Fruit fly (Drosophila melanogaster) whole organism, embryonic: ENCODE results near the gene CG5262.

ENCODE experiments used
- Aef1 ChIP-seq: fragments of 200-800 bp; sonication (Bioruptor generic); IDR thresholded peaks from 3 replicates; pipeline ENCODE4 v1.3.6; 2022; ENCODE audit warnings: missing biosample characterization, missing genetic modification characterization
- Asciz ChIP-seq: fragments of 200-800 bp; sonication (Bioruptor generic); optimal IDR thresholded peaks from 2 replicates; lab custom pipeline; 2017; ENCODE audit warnings: missing biosample characterization, mild to moderate bottlenecking, missing genetic modification characterization, missing genetic modification reagents
- Atf-2 ChIP-seq: fragments of 200-800 bp; sonication (Bioruptor generic); optimal IDR thresholded peaks from 2 replicates; lab custom pipeline; 2016; ENCODE audit warnings: missing biosample characterization, missing genetic modification characterization
- Bteb2 ChIP-seq: fragments of 200-800 bp; sonication (Bioruptor generic); optimal IDR thresholded peaks from 2 replicates; lab custom pipeline; 2016; ENCODE audit warnings: missing biosample characterization, missing genetic modification characterization
- C15 ChIP-seq: fragments of 200-800 bp; sonication (Bioruptor generic); IDR thresholded peaks from 3 replicates; pipeline ENCODE4 v1.3.6; 2022; ENCODE audit warnings: missing biosample characterization, missing genetic modification characterization
- CG11560 ChIP-seq: fragments of 200-800 bp; sonication (Bioruptor generic); IDR thresholded peaks from 3 replicates; pipeline ENCODE4 v1.3.6; 2022; ENCODE audit warnings: missing biosample characterization, missing genetic modification characterization
- CG12744 ChIP-seq: fragments of 200-800 bp; sonication (Bioruptor generic); optimal IDR thresholded peaks from 2 replicates; lab custom pipeline; 2016; ENCODE audit warnings: missing biosample characterization, missing genetic modification characterization
- CG14441 ChIP-seq: fragments of 200-800 bp; sonication (Bioruptor generic); IDR thresholded peaks from 2 replicates; pipeline ENCODE4 v1.3.6; 2022; ENCODE audit warnings: missing biosample characterization, missing genetic modification characterization
- CG2129 ChIP-seq: fragments of 200-800 bp; sonication (Bioruptor generic); IDR thresholded peaks from 2 replicates; pipeline ENCODE4 v1.3.6; 2022; ENCODE audit warnings: missing biosample characterization, missing genetic modification characterization; ENCODE audit not compliant: partially characterized antibody
- CG2712 ChIP-seq: fragments of 200-800 bp; optimal IDR thresholded peaks from 3 replicates; lab custom pipeline; 2019; ENCODE audit warnings: missing biosample characterization, mild to moderate bottlenecking, missing genetic modification characterization, moderate library complexity
- CG32767 ChIP-seq: fragments of 200-800 bp; sonication (Bioruptor generic); IDR thresholded peaks from 2 replicates; pipeline ENCODE4 v1.3.6; 2022; ENCODE audit warnings: missing biosample characterization, missing genetic modification characterization
- CG34376 ChIP-seq: fragments of 200-800 bp; sonication (Bioruptor generic); optimal IDR thresholded peaks from 2 replicates; lab custom pipeline; 2018; ENCODE audit warnings: missing biosample characterization, mild to moderate bottlenecking, missing genetic modification characterization
- CG6689 ChIP-seq: fragments of 200-800 bp; sonication (Bioruptor generic); IDR thresholded peaks from 2 replicates; pipeline ENCODE4 v1.3.6; 2022; ENCODE audit warnings: missing biosample characterization, missing genetic modification characterization
- CG9932 ChIP-seq: fragments of 200-800 bp; sonication (Bioruptor generic); IDR thresholded peaks from 2 replicates; pipeline ENCODE4 v1.3.6; 2022; ENCODE audit warnings: missing biosample characterization, missing genetic modification characterization
- Camta ChIP-seq: fragments of 200-800 bp; sonication (Bioruptor generic); optimal IDR thresholded peaks from 2 replicates; lab custom pipeline; 2016; ENCODE audit warnings: missing biosample characterization, missing genetic modification characterization
- CrebB ChIP-seq: fragments of 200-800 bp; sonication (Bioruptor generic); optimal IDR thresholded peaks from 3 replicates; lab custom pipeline; 2018; ENCODE audit warnings: missing biosample characterization, mild to moderate bottlenecking, missing genetic modification characterization
- E2f2 ChIP-seq: fragments of 200-800 bp; sonication (Bioruptor generic); IDR thresholded peaks from 2 replicates; pipeline ENCODE4 v1.3.6; 2022; ENCODE audit warnings: missing biosample characterization, missing genetic modification characterization
- HHEX ChIP-seq: fragments of 200-800 bp; sonication (Bioruptor generic); optimal IDR thresholded peaks from 3 replicates; lab custom pipeline; 2017; ENCODE audit warnings: missing biosample characterization, mild to moderate bottlenecking, missing genetic modification characterization, missing genetic modification reagents
- Hmr ChIP-seq: fragments of 200-800 bp; sonication (Bioruptor generic); optimal IDR thresholded peaks from 3 replicates; lab custom pipeline; 2017; ENCODE audit warnings: mild to moderate bottlenecking, missing biosample characterization, missing genetic modification reagents, missing genetic modification characterization
- Hr51 ChIP-seq, 2 experiments: fragments of 200-800 bp; sonication (Bioruptor generic); optimal IDR thresholded peaks; 2 replicates in 1 of 2; 3 replicates in 1 of 2; lab custom pipeline; 2016 to 2018; ENCODE audit warnings: missing biosample characterization in 2 of 2, missing genetic modification characterization in 2 of 2, mild to moderate bottlenecking in 1 of 2, moderate library complexity in 1 of 2
- Myb ChIP-seq: fragments of 200-800 bp; sonication (Bioruptor generic); optimal IDR thresholded peaks from 2 replicates; lab custom pipeline; 2016; ENCODE audit warnings: missing biosample characterization, missing genetic modification characterization
- NC2α ChIP-seq: fragments of 200-800 bp; sonication (Bioruptor generic); optimal IDR thresholded peaks from 2 replicates; lab custom pipeline; 2016; ENCODE audit warnings: missing biosample characterization, missing genetic modification characterization
- Oaz ChIP-seq: fragments of 200-800 bp; sonication (Bioruptor generic); IDR thresholded peaks from 2 replicates; pipeline ENCODE4 v1.3.6; 2022; ENCODE audit warnings: missing biosample characterization, missing genetic modification characterization
- Oli ChIP-seq: fragments of 200-800 bp; sonication (Bioruptor generic); optimal IDR thresholded peaks from 2 replicates; lab custom pipeline; 2018; ENCODE audit warnings: missing biosample characterization, mild to moderate bottlenecking, missing genetic modification characterization, moderate library complexity
- Sox102F ChIP-seq: fragments of 200-800 bp; sonication (Bioruptor generic); optimal IDR thresholded peaks from 2 replicates; lab custom pipeline; 2018; ENCODE audit warnings: missing biosample characterization, mild to moderate bottlenecking, missing genetic modification characterization, moderate library complexity
- Usf ChIP-seq: fragments of 200-800 bp; sonication (Bioruptor generic); optimal IDR thresholded peaks from 2 replicates; lab custom pipeline; 2017; ENCODE audit warnings: missing genotype, missing biosample characterization, missing genetic modification characterization
- al ChIP-seq: fragments of 200-800 bp; sonication (Bioruptor generic); IDR thresholded peaks from 2 replicates; pipeline ENCODE4 v1.3.6; 2022; ENCODE audit warnings: missing biosample characterization, missing genetic modification characterization
- bbx ChIP-seq: fragments of 200-800 bp; sonication (Bioruptor generic); IDR thresholded peaks from 2 replicates; pipeline ENCODE4 v1.3.6; 2022; ENCODE audit warnings: missing biosample characterization, missing genetic modification characterization; ENCODE audit not compliant: partially characterized antibody
- cato ChIP-seq: fragments of 200-800 bp; sonication (Bioruptor generic); optimal IDR thresholded peaks from 2 replicates; lab custom pipeline; 2016; ENCODE audit warnings: missing biosample characterization, missing genetic modification characterization, borderline replicate concordance
- caup ChIP-seq: fragments of 200-800 bp; sonication (Bioruptor generic); optimal IDR thresholded peaks from 3 replicates; lab custom pipeline; 2017; ENCODE audit warnings: missing biosample characterization, mild to moderate bottlenecking, missing genetic modification characterization, moderate library complexity; ENCODE audit not compliant: severe bottlenecking
- cwo ChIP-seq: fragments of 200-800 bp; sonication (Bioruptor generic); optimal IDR thresholded peaks from 3 replicates; lab custom pipeline; 2017; ENCODE audit warnings: missing biosample characterization, missing genetic modification characterization, mild to moderate bottlenecking, moderate library complexity, missing genetic modification reagents
- dan ChIP-seq: fragments of 200-800 bp; sonication (Bioruptor generic); IDR thresholded peaks from 2 replicates; pipeline ENCODE4 v1.3.6; 2022; ENCODE audit warnings: missing biosample characterization, missing genetic modification characterization
- dmrt11E ChIP-seq: fragments of 200-800 bp; sonication (Bioruptor generic); optimal IDR thresholded peaks from 3 replicates; lab custom pipeline; 2018; ENCODE audit warnings: missing biosample characterization, mild to moderate bottlenecking, missing genetic modification characterization, moderate library complexity
- fd64A ChIP-seq: fragments of 200-800 bp; sonication (Bioruptor generic); optimal IDR thresholded peaks from 3 replicates; lab custom pipeline; 2018; ENCODE audit warnings: missing biosample characterization, mild to moderate bottlenecking, missing genetic modification characterization
- gfzf ChIP-seq: fragments of 200-800 bp; sonication (Bioruptor generic); optimal IDR thresholded peaks from 2 replicates; lab custom pipeline; 2016; ENCODE audit warnings: missing biosample characterization, mild to moderate bottlenecking, missing genetic modification characterization, moderate library complexity
- ken ChIP-seq: fragments of 200-800 bp; sonication (Bioruptor generic); IDR thresholded peaks from 3 replicates; pipeline ENCODE4 v1.3.6; 2022; ENCODE audit warnings: missing biosample characterization, missing genetic modification characterization
- knrl ChIP-seq: fragments of 200-800 bp; sonication (Bioruptor generic); IDR thresholded peaks from 3 replicates; pipeline ENCODE4 v1.3.6; 2022; ENCODE audit warnings: missing biosample characterization, missing genetic modification characterization; ENCODE audit not compliant: partially characterized antibody
- maf-S ChIP-seq: fragments of 200-800 bp; sonication (Bioruptor generic); optimal IDR thresholded peaks from 2 replicates; lab custom pipeline; 2016; ENCODE audit warnings: missing biosample characterization, missing genetic modification characterization
- mirr ChIP-seq: fragments of 200-800 bp; sonication (Bioruptor generic); optimal IDR thresholded peaks from 3 replicates; lab custom pipeline; 2018; ENCODE audit warnings: missing biosample characterization, mild to moderate bottlenecking, missing genetic modification characterization
- mld ChIP-seq: fragments of 200-800 bp; sonication (Bioruptor generic); IDR thresholded peaks from 3 replicates; pipeline ENCODE4 v1.3.6; 2022; ENCODE audit warnings: missing biosample characterization, missing genetic modification characterization; ENCODE audit not compliant: partially characterized antibody
- nmo ChIP-seq: fragments of 200-800 bp; sonication (Bioruptor generic); optimal IDR thresholded peaks from 2 replicates; lab custom pipeline; 2018; ENCODE audit warnings: missing biosample characterization, mild to moderate bottlenecking, missing genetic modification characterization, moderate library complexity
- nom ChIP-seq: fragments of 200-800 bp; sonication (Bioruptor generic); optimal IDR thresholded peaks from 2 replicates; lab custom pipeline; 2017; ENCODE audit warnings: missing biosample characterization, missing genetic modification characterization, mild to moderate bottlenecking, moderate library complexity, missing genetic modification reagents
- org-1 ChIP-seq: fragments of 200-800 bp; sonication (Bioruptor generic); optimal IDR thresholded peaks from 2 replicates; lab custom pipeline; 2017; ENCODE audit warnings: missing biosample characterization, missing genetic modification characterization
- pfk ChIP-seq: fragments of 200-800 bp; sonication (Bioruptor generic); optimal IDR thresholded peaks from 2 replicates; lab custom pipeline; 2018; ENCODE audit warnings: missing biosample characterization, mild to moderate bottlenecking, missing genetic modification characterization, moderate library complexity
- pho ChIP-seq: fragments of 200-800 bp; sonication (Bioruptor generic); optimal IDR thresholded peaks from 2 replicates; lab custom pipeline; 2016; ENCODE audit warnings: missing biosample characterization, missing genetic modification characterization
- pita ChIP-seq: fragments of 200-800 bp; sonication (Bioruptor generic); optimal IDR thresholded peaks from 2 replicates; lab custom pipeline; 2017; ENCODE audit warnings: missing biosample characterization, mild to moderate bottlenecking, missing genetic modification characterization
- sens-2 ChIP-seq: fragments of 200-800 bp; sonication (Bioruptor generic); IDR thresholded peaks from 2 replicates; pipeline ENCODE4 v1.3.6; 2022; ENCODE audit warnings: missing biosample characterization, missing genetic modification characterization
- shn ChIP-seq: fragments of 200-800 bp; sonication (Bioruptor generic); optimal IDR thresholded peaks from 3 replicates; lab custom pipeline; 2016; ENCODE audit warnings: missing biosample characterization, missing genetic modification characterization
- slbo ChIP-seq: fragments of 200-800 bp; sonication (Bioruptor generic); IDR thresholded peaks from 2 replicates; pipeline ENCODE4 v1.3.6; 2022; ENCODE audit warnings: missing biosample characterization, missing genetic modification characterization
- trem ChIP-seq: fragments of 200-800 bp; optimal IDR thresholded peaks from 3 replicates; lab custom pipeline; 2019; ENCODE audit warnings: missing biosample characterization, mild to moderate bottlenecking, missing genetic modification characterization, moderate library complexity
- wor ChIP-seq: fragments of 200-800 bp; sonication (Bioruptor generic); IDR thresholded peaks from 2 replicates; pipeline ENCODE4 v1.3.6; 2022; ENCODE audit warnings: missing biosample characterization, missing genetic modification characterization

The CG5262 gene

dm6 chr3L:20388983-20389382, 41.3 kb downstream of the CG5262 start (continued):
- TF ChIP-seq CG14441 (GFP tag; lab: Robert Waterston, UW) = peak; percentile 60; the same call in 1 of the 2 replicates
- no peak for TF ChIP-seq cato (GFP tag; lab: Kevin White, UChicago)
- peak; percentile 37 for TF ChIP-seq CG12744
- no peak for TF ChIP-seq wor (GFP tag; lab: Robert Waterston, UW)
- TF ChIP-seq CrebB = peak; percentile 25
- no peak for TF ChIP-seq knrl
- peak; percentile 36 for TF ChIP-seq org-1 (GFP tag; lab: Kevin White, UChicago)
- peak in 1 of 2 experiments; percentile 50 for TF ChIP-seq Hr51 (GFP tag; optimal IDR thresholded peaks at IDR 0.05; lab: Kevin White, UChicago)
- TF ChIP-seq maf-S (GFP tag; lab: Kevin White, UChicago) = no peak
- peak; percentile 59 for TF ChIP-seq Hmr (GFP tag; lab: Kevin White, UChicago)
- TF ChIP-seq mld (GFP tag; lab: Robert Waterston, UW) = no peak
- TF ChIP-seq E2f2 (GFP tag; lab: Robert Waterston, UW) = peak; percentile 22; the same call in 1 of the 2 replicates
- no peak for TF ChIP-seq pita (GFP tag; lab: Kevin White, UChicago)
- peak; percentile 12 for TF ChIP-seq CG2712 (tag; lab: Kevin White, UChicago)
- TF ChIP-seq bbx = no peak
- no peak for TF ChIP-seq NC2α (GFP tag; lab: Kevin White, UChicago)
- no peak for TF ChIP-seq nom (GFP tag; lab: Kevin White, UChicago)
- TF ChIP-seq Oaz (GFP tag; lab: Robert Waterston, UW) = no peak
- no peak for TF ChIP-seq dan (GFP tag; lab: Robert Waterston, UW)
- peak; percentile 57 for TF ChIP-seq slbo (GFP tag; lab: Robert Waterston, UW)
- TF ChIP-seq C15 (GFP tag; lab: Robert Waterston, UW) = no peak
- TF ChIP-seq shn (GFP tag; lab: Kevin White, UChicago) = peak; percentile 32
- TF ChIP-seq trem (tag; lab: Kevin White, UChicago) = no peak
- peak; percentile 28 for TF ChIP-seq pho (GFP tag; lab: Kevin White, UChicago)
- TF ChIP-seq cwo (GFP tag; lab: Kevin White, UChicago) = peak; percentile 89
- no peak for TF ChIP-seq Usf (GFP tag; lab: Kevin White, UChicago)
- TF ChIP-seq Aef1 = peak; percentile 57; the same call in 2 of the 3 replicates
- TF ChIP-seq caup (GFP tag; lab: Kevin White, UChicago) = peak; percentile 50
- peak; percentile 30 for TF ChIP-seq Oli (tag; lab: Kevin White, UChicago)
- no peak for TF ChIP-seq CG32767 (GFP tag; lab: Robert Waterston, UW)
- no peak for TF ChIP-seq Atf-2 (GFP tag; lab: Kevin White, UChicago)
- TF ChIP-seq mirr (GFP tag; lab: Kevin White, UChicago) = no peak
- peak; percentile 17 for TF ChIP-seq dmrt11E
- no peak for TF ChIP-seq al (GFP tag; lab: Robert Waterston, UW)
- peak; percentile 86 for TF ChIP-seq CG34376 (GFP tag; lab: Kevin White, UChicago)
- TF ChIP-seq CG6689 (GFP tag; lab: Robert Waterston, UW) = peak; percentile 37; the same call in 1 of the 2 replicates
- TF ChIP-seq Myb (GFP tag; lab: Kevin White, UChicago) = peak; percentile 13
- TF ChIP-seq CG11560 = no peak
- peak; percentile 35 for TF ChIP-seq HHEX (GFP tag; lab: Kevin White, UChicago)
- no peak for TF ChIP-seq ken (GFP tag; lab: Robert Waterston, UW)
- TF ChIP-seq Sox102F (GFP tag; lab: Kevin White, UChicago) = peak; percentile 28
- TF ChIP-seq pfk (GFP tag; lab: Kevin White, UChicago) = no peak
- TF ChIP-seq Camta (GFP tag; lab: Kevin White, UChicago) = no peak
- TF ChIP-seq Bteb2 (GFP tag; lab: Kevin White, UChicago) = peak; percentile 1
- TF ChIP-seq nmo (GFP tag; lab: Kevin White, UChicago) = peak; percentile 0
- no peak for TF ChIP-seq fd64A (GFP tag; lab: Kevin White, UChicago)
- no peak for TF ChIP-seq gfzf (GFP tag; lab: Kevin White, UChicago)
- peak; percentile 58 for TF ChIP-seq CG9932 (GFP tag; lab: Robert Waterston, UW)
- TF ChIP-seq sens-2 (GFP tag; lab: Robert Waterston, UW) = no peak
- TF ChIP-seq Asciz (GFP tag; lab: Kevin White, UChicago) = no peak
- no peak for TF ChIP-seq CG2129 (GFP tag; lab: Robert Waterston, UW)
